Fruit fly (Drosophila melanogaster): ENCODE measurements around the gene CG5194.

The CG5194 gene

DNA sequence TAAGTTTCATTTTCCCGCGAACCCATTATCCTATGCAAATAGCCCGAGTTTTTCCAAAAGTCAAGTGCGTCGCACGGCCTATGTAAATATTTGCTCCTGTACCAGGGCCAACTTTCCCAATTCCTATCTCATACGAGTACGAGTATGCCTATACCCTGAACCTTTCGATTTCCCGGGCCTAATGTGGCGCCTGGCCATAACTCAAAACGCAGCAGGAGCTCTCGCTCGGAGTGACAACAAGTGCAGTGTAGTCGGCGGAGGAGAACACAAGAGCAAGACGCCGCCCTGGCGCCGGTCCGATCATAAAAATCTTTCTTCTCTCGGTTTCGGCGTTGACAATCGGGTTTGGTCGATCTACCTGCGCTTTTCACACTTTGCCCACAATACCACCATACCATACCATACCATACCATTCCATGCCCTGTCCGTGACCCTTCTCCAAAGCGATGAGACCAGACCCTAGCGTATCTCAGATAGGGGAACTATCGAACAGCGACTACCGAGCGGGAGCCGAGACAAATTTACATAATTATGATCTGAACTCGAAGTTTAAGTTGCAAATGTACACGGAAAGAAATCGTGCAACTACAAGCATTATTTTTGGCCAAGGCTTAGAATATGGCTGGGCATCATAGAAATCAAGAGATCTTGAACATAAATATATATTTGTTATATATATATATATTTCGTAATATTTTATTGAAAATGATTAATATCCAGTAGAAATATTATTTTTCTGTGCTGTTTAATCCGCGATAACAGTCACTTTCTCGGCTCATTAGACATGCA lies 32.8 kb upstream of the CG5194 start (continued):
- TF ChIP-seq CG7357 (GFP tag; IDR thresholded peaks at IDR 0.05) (no peak), ac (GFP tag; optimal IDR thresholded peaks at IDR 0.05) (peak; percentile 13), CG8359 (GFP tag; optimal IDR thresholded peaks at IDR 0.05; ENCODE audit: borderline replicate concordance) (peak; percentile 29), psq (GFP tag; optimal IDR thresholded peaks at IDR 0.05) (no peak), CG10209 (GFP tag; optimal IDR thresholded peaks at IDR 0.05) (peak; percentile 31), maf-S (GFP tag; optimal IDR thresholded peaks at IDR 0.05) (no peak), Stat92E (GFP tag; optimal IDR thresholded peaks at IDR 0.05) (no peak), CG9727 (GFP tag; optimal IDR thresholded peaks at IDR 0.05) (peak; percentile 24), CG8944 (GFP tag; optimal IDR thresholded peaks at IDR 0.05) (no peak), hbn (GFP tag; IDR thresholded peaks at IDR 0.05; ENCODE audit: partially characterized antibody) (no peak), Rfx (GFP tag; IDR thresholded peaks at IDR 0.05) (no peak), dmrt11E (tag; optimal IDR thresholded peaks at IDR 0.05) (peak; percentile 80), fru (optimal IDR thresholded peaks at IDR 0.05) (no peak), CG34422 (GFP tag; IDR thresholded peaks at IDR 0.05) (no peak), ro (GFP tag; IDR thresholded peaks at IDR 0.05) (no peak), CG31365 (tag; optimal IDR thresholded peaks at IDR 0.05) (no peak), CG7928 (GFP tag; optimal IDR thresholded peaks at IDR 0.05) (no peak), nerfin-2 (GFP tag; IDR thresholded peaks at IDR 0.05; ENCODE audit: partially characterized antibody) (no peak), HmgD (GFP tag; optimal IDR thresholded peaks at IDR 0.05) (no peak), CG32532 (GFP tag; IDR thresholded peaks at IDR 0.05) (no peak), CG15601 (tag; optimal IDR thresholded peaks at IDR 0.05) (peak; percentile 59), CG15479 (GFP tag; optimal IDR thresholded peaks at IDR 0.05) (peak; percentile 52), tup (GFP tag; optimal IDR thresholded peaks at IDR 0.05) (no peak), Ets97D (GFP tag; optimal IDR thresholded peaks at IDR 0.05) (no peak), HHEX (GFP tag; optimal IDR thresholded peaks at IDR 0.05) (no peak), dm (GFP tag; optimal IDR thresholded peaks at IDR 0.05) (no peak), CG4617 (GFP tag; optimal IDR thresholded peaks at IDR 0.05; ENCODE audit: borderline replicate concordance) (no peak), inv (GFP tag; IDR thresholded peaks at IDR 0.05; ENCODE audit: partially characterized antibody) (no peak), CG7987 (GFP tag; optimal IDR thresholded peaks at IDR 0.05) (no peak), CG3995 (GFP tag; optimal IDR thresholded peaks at IDR 0.05) (no peak), HLH4C (GFP tag; IDR thresholded peaks at IDR 0.05; ENCODE audit: partially characterized antibody) (no peak), odd (GFP tag; optimal IDR thresholded peaks at IDR 0.05) (peak; percentile 52), kni (GFP tag; optimal IDR thresholded peaks at IDR 0.05) (peak; percentile 88), CG3847 (GFP tag; IDR thresholded peaks at IDR 0.05) (no peak), bowl (GFP tag; IDR thresholded peaks at IDR 0.05) (no peak), p53 (GFP tag; optimal IDR thresholded peaks at IDR 0.05) (no peak), Poxn (GFP tag; IDR thresholded peaks at IDR 0.05) (no peak), trem (tag; optimal IDR thresholded peaks at IDR 0.05) (peak; percentile 45), Lim3 (GFP tag; IDR thresholded peaks at IDR 0.05) (no peak), stc (GFP tag; IDR thresholded peaks at IDR 0.05) (no peak), CG3065 (GFP tag; optimal IDR thresholded peaks at IDR 0.05) (no peak), Nf-YC (tag; optimal IDR thresholded peaks at IDR 0.05) (no peak), CG14050 (GFP tag; IDR thresholded peaks at IDR 0.05) (no peak), lola (GFP tag; optimal IDR thresholded peaks at IDR 0.05) (peak in 1 of 3 experiments; percentile 68), h (optimal IDR thresholded peaks at IDR 0.05) (no peak), hth (optimal IDR thresholded peaks at IDR 0.05) (no peak), fu2 (GFP tag; optimal IDR thresholded peaks at IDR 0.05) (no peak), CG1233 (GFP tag; optimal IDR thresholded peaks at IDR 0.05) (no peak), Hr39 (optimal IDR thresholded peaks at IDR 0.05) (no peak), CG2712 (tag; optimal IDR thresholded peaks at IDR 0.05) (peak; percentile 82), Fer1 (GFP tag; optimal IDR thresholded peaks at IDR 0.05) (no peak)

Data from whole organism, embryonic.